Fruit fly (Drosophila melanogaster): ENCODE results near the gene CG45491.

The CG45491 gene

DNA sequence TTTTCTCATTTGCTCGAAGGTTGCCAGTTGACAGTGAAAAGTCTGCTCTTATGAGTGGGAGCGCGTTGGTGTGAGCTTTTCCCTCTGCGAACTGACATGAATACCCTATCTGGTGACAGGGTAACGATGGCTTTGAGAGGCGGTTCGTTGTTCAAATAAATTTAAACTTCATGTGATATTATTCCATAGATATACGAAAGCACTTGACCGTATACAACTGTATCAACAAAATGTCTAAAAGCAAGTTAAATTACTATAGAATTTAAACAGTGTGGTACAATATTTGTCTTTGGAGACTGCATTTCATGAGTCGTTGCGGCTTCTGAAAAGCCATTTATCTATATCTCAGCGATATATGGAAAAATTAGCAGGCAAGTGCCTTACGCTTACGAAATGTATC lies 25.4 kb upstream of the CG45491 start (continued):
- TF ChIP-seq CG1603 (tag; optimal IDR thresholded peaks at IDR 0.05), result peak; percentile 25
- peak; percentile 22 for TF ChIP-seq CG18599 (GFP tag; optimal IDR thresholded peaks at IDR 0.05)
- peak in 1 of 2 experiments; percentile 5 for TF ChIP-seq eve (GFP tag; optimal IDR thresholded peaks at IDR 0.05)
- TF ChIP-seq HmgZ (tag; optimal IDR thresholded peaks at IDR 0.05), result peak; percentile 13
- peak; percentile 34 for TF ChIP-seq Antp (GFP tag; optimal IDR thresholded peaks at IDR 0.05)
- TF ChIP-seq chif (GFP tag; optimal IDR thresholded peaks at IDR 0.05), result peak; percentile 7 to 25
- TF ChIP-seq ab (GFP tag; optimal IDR thresholded peaks at IDR 0.05), result no peak
- peak; percentile 30 for TF ChIP-seq Hr3 (GFP tag; optimal IDR thresholded peaks at IDR 0.05)
- no peak for TF ChIP-seq sna (GFP tag; IDR thresholded peaks at IDR 0.05; ENCODE audit: partially characterized antibody)
- TF ChIP-seq CG6689 (GFP tag; IDR thresholded peaks at IDR 0.05), result no peak
- TF ChIP-seq nau (GFP tag; optimal IDR thresholded peaks at IDR 0.05), result no peak
- peak; percentile 59 for TF ChIP-seq Oli (tag; optimal IDR thresholded peaks at IDR 0.05)
- peak; percentile 11; the same call in 1 of the 2 replicates for TF ChIP-seq onecut (GFP tag; IDR thresholded peaks at IDR 0.05)
- TF ChIP-seq Meics (GFP tag; optimal IDR thresholded peaks at IDR 0.05), result peak; percentile 33
- peak; percentile 5 for TF ChIP-seq odd (GFP tag; optimal IDR thresholded peaks at IDR 0.05)
- peak; percentile 7 for TF ChIP-seq CG1233 (GFP tag; optimal IDR thresholded peaks at IDR 0.05)
- peak; percentile 14 for TF ChIP-seq HHEX (GFP tag; optimal IDR thresholded peaks at IDR 0.05)
- TF ChIP-seq Chrac-16 (GFP tag; optimal IDR thresholded peaks at IDR 0.05), result peak; percentile 17
- TF ChIP-seq CG2120 (GFP tag; optimal IDR thresholded peaks at IDR 0.05), result peak; percentile 71
- TF ChIP-seq CG10565 (GFP tag; optimal IDR thresholded peaks at IDR 0.05), result no peak
- TF ChIP-seq gfzf (GFP tag; optimal IDR thresholded peaks at IDR 0.05), result no peak
- no peak for TF ChIP-seq dati (GFP tag; IDR thresholded peaks at IDR 0.05)
- TF ChIP-seq dmrt99B (tag; optimal IDR thresholded peaks at IDR 0.05), result peak; percentile 53
- peak; percentile 43 for TF ChIP-seq CG10543 (GFP tag; optimal IDR thresholded peaks at IDR 0.05)
- TF ChIP-seq sqz (GFP tag; optimal IDR thresholded peaks at IDR 0.05), result no peak
- no peak for TF ChIP-seq CG4820 (GFP tag; optimal IDR thresholded peaks at IDR 0.05)
- TF ChIP-seq chn (GFP tag; optimal IDR thresholded peaks at IDR 0.05), result no peak
- peak; percentile 64 for TF ChIP-seq mam (GFP tag; optimal IDR thresholded peaks at IDR 0.05)
- peak; percentile 39; the same call in 1 of the 2 replicates for TF ChIP-seq Ptx1 (GFP tag; IDR thresholded peaks at IDR 0.05)
- TF ChIP-seq CG9437 (GFP tag; optimal IDR thresholded peaks at IDR 0.05), result peak; percentile 27
- peak; percentile 22; the same call in 1 of the 2 replicates for TF ChIP-seq CG32767 (GFP tag; IDR thresholded peaks at IDR 0.05)
- peak; percentile 45 for TF ChIP-seq Hmr (GFP tag; optimal IDR thresholded peaks at IDR 0.05)
- no peak for TF ChIP-seq sisA (GFP tag; IDR thresholded peaks at IDR 0.05)
- no peak for TF ChIP-seq caup (GFP tag; optimal IDR thresholded peaks at IDR 0.05; ENCODE audit: severe bottlenecking)
- TF ChIP-seq HLH4C (GFP tag; IDR thresholded peaks at IDR 0.05; ENCODE audit: partially characterized antibody), result no peak
- TF ChIP-seq GATAe (GFP tag; conservative IDR thresholded peaks at IDR 0.05), result no peak
- TF ChIP-seq sc (optimal IDR thresholded peaks at IDR 0.05), result no peak
- no peak for TF ChIP-seq sc (GFP tag; optimal IDR thresholded peaks at IDR 0.05)

DNA sequence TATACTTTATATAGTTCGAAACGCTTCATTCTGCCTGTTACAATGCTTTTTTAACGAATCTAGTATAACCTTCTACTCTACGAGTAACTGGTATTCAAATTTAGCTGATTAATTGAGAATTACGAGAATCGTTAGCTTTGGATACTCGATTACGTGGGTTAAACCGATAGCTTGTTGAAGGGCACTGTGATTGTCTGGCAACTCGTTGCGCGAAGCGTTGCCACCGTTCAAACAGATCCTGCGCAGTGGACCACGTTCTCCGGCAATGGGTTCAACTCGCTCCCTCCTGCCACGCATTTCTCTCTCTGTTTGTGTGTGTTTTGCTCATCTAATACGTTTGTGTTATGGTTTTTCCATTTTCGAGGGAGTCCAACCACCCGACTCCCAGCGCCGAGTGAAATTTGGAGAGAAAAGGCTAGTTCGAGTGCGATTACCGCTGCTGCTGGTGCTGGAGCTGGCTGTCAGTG lies 22.1 kb upstream of the CG45491 start, which contains the start of gene Nep3:
Gene Nep3, plus strand, starts transcription at position 417 of the 467 bp plus-strand sequence.
- TF ChIP-seq sqz (GFP tag; optimal IDR thresholded peaks at IDR 0.05) (no peak), CG15073 (GFP tag; optimal IDR thresholded peaks at IDR 0.05) (no peak), CG11695 (GFP tag; IDR thresholded peaks at IDR 0.05) (no peak), CG43689 (GFP tag; IDR thresholded peaks at IDR 0.05) (no peak), knrl (GFP tag; IDR thresholded peaks at IDR 0.05; ENCODE audit: partially characterized antibody) (0 out of 3 replicates have a peak, but pooled peaks have one; percentile 29), amos (GFP tag; IDR thresholded peaks at IDR 0.05; ENCODE audit: partially characterized antibody) (peak; percentile 20; the same call in 1 of the 2 replicates), ewg (GFP tag; optimal IDR thresholded peaks at IDR 0.05) (peak; percentile 98), BEAF-32 (GFP tag; optimal IDR thresholded peaks at IDR 0.05) (peak; percentile 11), CG8290 (GFP tag; optimal IDR thresholded peaks at IDR 0.05) (no peak), CG8290 (tag; optimal IDR thresholded peaks at IDR 0.05) (peak in 1 of 2 experiments; percentile 10), z (GFP tag; IDR thresholded peaks at IDR 0.05) (peak; percentile 72; the same call in 2 of the 3 replicates), Trl (optimal IDR thresholded peaks at IDR 0.05) (peak in 1 of 2 experiments; percentile 5), Trl (GFP tag; optimal IDR thresholded peaks at IDR 0.05) (no peak), pzg (GFP tag; optimal IDR thresholded peaks at IDR 0.05) (peak; percentile 35), Dref (GFP tag; IDR thresholded peaks at IDR 0.05) (peak; percentile 38; the same call in 1 of the 2 replicates), CG11560 (tag; IDR thresholded peaks at IDR 0.05) (peak; percentile 71; the same call in 2 of the 3 replicates)
